Fruit fly (Drosophila melanogaster) whole organism, embryonic: ENCODE data around the gene CG13623.

Experiments used
- Adf1 ChIP-seq: fragments of 200-800 bp; sonication (Bioruptor generic); IDR thresholded peaks from 2 replicates; pipeline ENCODE4 v1.3.6; 2022; ENCODE audit warnings: missing biosample characterization, missing genetic modification characterization
- Blimp-1 ChIP-seq: fragments of 200-800 bp; sonication (Bioruptor generic); optimal IDR thresholded peaks from 3 replicates; lab custom pipeline; 2018; ENCODE audit warnings: missing biosample characterization, missing genetic modification characterization, mild to moderate bottlenecking, moderate library complexity, missing genetic modification reagents
- CG13296 ChIP-seq: fragments of 200-800 bp; sonication (Bioruptor generic); optimal IDR thresholded peaks from 3 replicates; lab custom pipeline; 2018; ENCODE audit warnings: missing biosample characterization, mild to moderate bottlenecking, missing genetic modification characterization
- CG14860 ChIP-seq: fragments of 200-800 bp; sonication (Bioruptor generic); IDR thresholded peaks from 3 replicates; pipeline ENCODE4 v1.3.6; 2022; ENCODE audit warnings: missing biosample characterization, missing genetic modification characterization; ENCODE audit not compliant: partially characterized antibody
- CG14965 ChIP-seq: fragments of 200-800 bp; sonication (Bioruptor generic); optimal IDR thresholded peaks from 2 replicates; lab custom pipeline; 2016; ENCODE audit warnings: missing biosample characterization, missing genetic modification characterization, borderline replicate concordance
- CG16779 ChIP-seq: fragments of 200-800 bp; sonication (Bioruptor generic); IDR thresholded peaks from 2 replicates; pipeline ENCODE4 v1.3.6; 2022; ENCODE audit warnings: missing biosample characterization, missing genetic modification characterization
- CG18011 ChIP-seq: fragments of 200-800 bp; sonication (Bioruptor generic); optimal IDR thresholded peaks from 2 replicates; lab custom pipeline; 2017; ENCODE audit warnings: missing biosample characterization, missing genetic modification characterization, mild to moderate bottlenecking, moderate library complexity, missing genotype
- CG2199 ChIP-seq: fragments of 200-800 bp; sonication (Bioruptor generic); IDR thresholded peaks from 3 replicates; pipeline ENCODE4 v1.3.6; 2022; ENCODE audit warnings: missing biosample characterization, missing genetic modification characterization
- CG34224 ChIP-seq: fragments of 200-800 bp; sonication (Bioruptor generic); IDR thresholded peaks from 3 replicates; pipeline ENCODE4 v1.3.6; 2022; ENCODE audit warnings: missing biosample characterization, missing genetic modification characterization; ENCODE audit not compliant: partially characterized antibody
- CG3995 ChIP-seq: fragments of 200-800 bp; sonication (Bioruptor generic); optimal IDR thresholded peaks from 3 replicates; lab custom pipeline; 2016; ENCODE audit warnings: missing biosample characterization, missing genetic modification characterization
- CG43689 ChIP-seq: fragments of 200-800 bp; sonication (Bioruptor generic); IDR thresholded peaks from 2 replicates; pipeline ENCODE4 v1.3.6; 2022; ENCODE audit warnings: missing biosample characterization, missing genetic modification characterization
- CG5245 ChIP-seq: fragments of 200-800 bp; sonication (Bioruptor generic); optimal IDR thresholded peaks from 3 replicates; lab custom pipeline; 2016; ENCODE audit warnings: missing biosample characterization, missing genetic modification characterization
- CG6689 ChIP-seq: fragments of 200-800 bp; sonication (Bioruptor generic); IDR thresholded peaks from 2 replicates; pipeline ENCODE4 v1.3.6; 2022; ENCODE audit warnings: missing biosample characterization, missing genetic modification characterization
- CG6765 ChIP-seq: fragments of 200-800 bp; sonication (Bioruptor generic); optimal IDR thresholded peaks from 3 replicates; lab custom pipeline; 2017; ENCODE audit warnings: missing biosample characterization, mild to moderate bottlenecking, missing genetic modification characterization
- CG7928 ChIP-seq: fragments of 200-800 bp; sonication (Bioruptor generic); optimal IDR thresholded peaks from 2 replicates; lab custom pipeline; 2017; ENCODE audit warnings: missing biosample characterization, mild to moderate bottlenecking, missing genetic modification characterization
- CG8359 ChIP-seq: fragments of 200-800 bp; sonication (Bioruptor generic); optimal IDR thresholded peaks from 2 replicates; lab custom pipeline; 2017; ENCODE audit warnings: missing biosample characterization, mild to moderate bottlenecking, missing genetic modification characterization, borderline replicate concordance
- CG8765 ChIP-seq: fragments of 200-800 bp; sonication (Bioruptor generic); IDR thresholded peaks from 2 replicates; pipeline ENCODE4 v1.3.6; 2022; ENCODE audit warnings: missing biosample characterization, missing genetic modification characterization
- CG8924 ChIP-seq: fragments of 200-800 bp; optimal IDR thresholded peaks from 3 replicates; lab custom pipeline; 2019; ENCODE audit warnings: missing biosample characterization, mild to moderate bottlenecking, missing genetic modification characterization, moderate library complexity
- Elba2 ChIP-seq: fragments of 200-800 bp; sonication (Bioruptor generic); optimal IDR thresholded peaks from 3 replicates; lab custom pipeline; 2016; ENCODE audit warnings: missing biosample characterization, missing genetic modification characterization
- H2.0 ChIP-seq: fragments of 200-800 bp; sonication (Bioruptor generic); IDR thresholded peaks from 2 replicates; pipeline ENCODE4 v1.3.6; 2022; ENCODE audit warnings: missing biosample characterization, missing genetic modification characterization
- Jarid2 ChIP-seq: fragments of 200-800 bp; sonication (Bioruptor generic); optimal IDR thresholded peaks from 3 replicates; lab custom pipeline; 2017; ENCODE audit warnings: mild to moderate bottlenecking, missing biosample characterization, missing genetic modification reagents, missing genetic modification characterization
- Kr ChIP-seq: fragments of 200-800 bp; sonication (Bioruptor generic); optimal IDR thresholded peaks from 2 replicates; lab custom pipeline; 2017; ENCODE audit warnings: missing biosample characterization, mild to moderate bottlenecking, missing genetic modification characterization
- Meics ChIP-seq: fragments of 200-800 bp; sonication (Bioruptor generic); optimal IDR thresholded peaks from 2 replicates; lab custom pipeline; 2017; ENCODE audit warnings: missing biosample characterization, mild to moderate bottlenecking, missing genetic modification characterization
- Nf-YA ChIP-seq: fragments of 200-800 bp; sonication (Bioruptor generic); IDR thresholded peaks from 2 replicates; pipeline ENCODE4 v1.3.6; 2022; ENCODE audit warnings: missing biosample characterization, missing genetic modification characterization
- Nf-YB ChIP-seq: fragments of 200-800 bp; sonication (Bioruptor generic); optimal IDR thresholded peaks from 3 replicates; lab custom pipeline; 2019; ENCODE audit warnings: missing biosample characterization, mild to moderate bottlenecking, missing genetic modification characterization, moderate library complexity
- Sin3A ChIP-seq: fragments of >200 bp; optimal IDR thresholded peaks from 2 replicates; lab custom pipeline; 2018
- Trl ChIP-seq, 3 experiments: fragments of >200 bp in 2 of 3; fragments of 200-800 bp in 1 of 3; sonication (Bioruptor generic) in 1 of 3; optimal IDR thresholded peaks; 2 replicates in 1 of 3; 3 replicates in 2 of 3; lab custom pipeline; 2016 to 2017; ENCODE audit warnings: missing biosample characterization in 1 of 3, missing genetic modification characterization in 1 of 3
- Xbp1 ChIP-seq: fragments of 200-800 bp; sonication (Bioruptor generic); optimal IDR thresholded peaks from 3 replicates; lab custom pipeline; 2016; ENCODE audit warnings: missing biosample characterization, mild to moderate bottlenecking, missing genetic modification characterization
- ash1 ChIP-seq: fragments of 200-800 bp; sonication (Bioruptor generic); optimal IDR thresholded peaks from 2 replicates; lab custom pipeline; 2018; ENCODE audit warnings: missing biosample characterization, mild to moderate bottlenecking, missing genetic modification characterization
- ato ChIP-seq: fragments of 200-800 bp; sonication (Bioruptor generic); IDR thresholded peaks from 2 replicates; pipeline ENCODE4 v1.3.6; 2022; ENCODE audit warnings: missing biosample characterization, missing genetic modification characterization; ENCODE audit not compliant: partially characterized antibody
- bcd ChIP-seq: fragments of 200-800 bp; sonication (Bioruptor generic); optimal IDR thresholded peaks from 2 replicates; lab custom pipeline; 2017; ENCODE audit warnings: missing biosample characterization, mild to moderate bottlenecking, missing genetic modification characterization
- cad ChIP-seq: fragments of >200 bp; optimal IDR thresholded peaks from 2 replicates; lab custom pipeline; 2017; ENCODE audit warnings: missing biosample characterization, missing genetic modification characterization
- cato ChIP-seq: fragments of 200-800 bp; sonication (Bioruptor generic); optimal IDR thresholded peaks from 2 replicates; lab custom pipeline; 2016; ENCODE audit warnings: missing biosample characterization, missing genetic modification characterization, borderline replicate concordance
- dm ChIP-seq: fragments of 200-800 bp; sonication (Bioruptor generic); optimal IDR thresholded peaks from 3 replicates; lab custom pipeline; 2016; ENCODE audit warnings: missing biosample characterization, missing genetic modification characterization
- esg ChIP-seq: fragments of 200-800 bp; sonication (Bioruptor generic); conservative IDR thresholded peaks from 2 replicates; pipeline ENCODE4 v1.3.6; 2022; ENCODE audit warnings: missing biosample characterization, missing genetic modification characterization
- hbn ChIP-seq: fragments of 200-800 bp; sonication (Bioruptor generic); IDR thresholded peaks from 2 replicates; pipeline ENCODE4 v1.3.6; 2022; ENCODE audit warnings: missing biosample characterization, missing genetic modification characterization; ENCODE audit not compliant: partially characterized antibody
- oc ChIP-seq: fragments of 200-800 bp; sonication (Bioruptor generic); optimal IDR thresholded peaks from 2 replicates; lab custom pipeline; 2018; ENCODE audit warnings: missing biosample characterization, mild to moderate bottlenecking, missing genetic modification characterization, moderate library complexity
- pan ChIP-seq, 4 experiments: fragments of >200 bp in 3 of 4; fragments of 200-800 bp in 1 of 4; sonication (Bioruptor generic) in 1 of 4; optimal IDR thresholded peaks in 3 of 4; IDR thresholded peaks in 1 of 4; 2 replicates each; pipeline versions ENCODE4 v1.3.6 to Lab custom; 2017 to 2022; ENCODE audit warnings: missing biosample characterization in 2 of 4, missing genetic modification characterization in 2 of 4, mixed read lengths in 1 of 4
- scrt ChIP-seq: fragments of 200-800 bp; sonication (Bioruptor generic); optimal IDR thresholded peaks from 2 replicates; lab custom pipeline; 2018; ENCODE audit warnings: missing biosample characterization, mild to moderate bottlenecking, missing genetic modification characterization, moderate library complexity
- sim ChIP-seq: fragments of 200-800 bp; sonication (Bioruptor generic); IDR thresholded peaks from 2 replicates; pipeline ENCODE4 v1.3.6; 2022; ENCODE audit warnings: missing biosample characterization, missing genetic modification characterization
- tio ChIP-seq: fragments of 200-800 bp; sonication (Bioruptor generic); optimal IDR thresholded peaks from 2 replicates; lab custom pipeline; 2017; ENCODE audit warnings: missing biosample characterization, missing genetic modification characterization, inconsistent platforms
- trem ChIP-seq: fragments of 200-800 bp; optimal IDR thresholded peaks from 3 replicates; lab custom pipeline; 2019; ENCODE audit warnings: missing biosample characterization, mild to moderate bottlenecking, missing genetic modification characterization, moderate library complexity
- twi ChIP-seq: fragments of 200-800 bp; optimal IDR thresholded peaks from 2 replicates; lab custom pipeline; 2019; ENCODE audit warnings: missing biosample characterization, mild to moderate bottlenecking, missing genetic modification characterization, moderate library complexity
- vnd ChIP-seq: fragments of 200-800 bp; sonication (Bioruptor generic); IDR thresholded peaks from 3 replicates; pipeline ENCODE4 v1.3.6; 2022; ENCODE audit warnings: missing biosample characterization, missing genetic modification characterization; ENCODE audit not compliant: partially characterized antibody
- z ChIP-seq: fragments of 200-800 bp; sonication (Bioruptor generic); IDR thresholded peaks from 3 replicates; pipeline ENCODE4 v1.3.6; 2022; ENCODE audit warnings: missing biosample characterization, missing genetic modification characterization
- zen2 ChIP-seq: fragments of 200-800 bp; sonication (Bioruptor generic); IDR thresholded peaks from 3 replicates; pipeline ENCODE4 v1.3.6; 2022; ENCODE audit warnings: missing biosample characterization, missing genetic modification characterization; ENCODE audit not compliant: partially characterized antibody
- zfh2 ChIP-seq: fragments of 200-800 bp; sonication (Bioruptor generic); optimal IDR thresholded peaks from 2 replicates; lab custom pipeline; 2016; ENCODE audit warnings: missing biosample characterization, missing genetic modification characterization

Gene CG13623

dm6 chr3R:24543676-24544277, 13.4 kb upstream of the CG13623 start, which contains the start of gene Cftr (continued):
- TF ChIP-seq CG6765 (GFP tag; lab: Kevin White, UChicago) = no peak
- no peak for TF ChIP-seq trem (tag; lab: Kevin White, UChicago)
- TF ChIP-seq H2.0 = no peak
- TF ChIP-seq cato (GFP tag; lab: Kevin White, UChicago) = no peak
- peak; percentile 39 for TF ChIP-seq CG13296 (GFP tag; lab: Kevin White, UChicago)
- no peak for TF ChIP-seq bcd (GFP tag; lab: Kevin White, UChicago)
- no peak for TF ChIP-seq ash1 (GFP tag; lab: Kevin White, UChicago)
- peak; percentile 18; the same call in 1 of the 2 replicates for TF ChIP-seq Nf-YA (GFP tag; lab: Robert Waterston, UW)
- TF ChIP-seq esg (GFP tag; lab: Robert Waterston, UW) = no peak
- peak; percentile 55 for TF ChIP-seq oc (tag; lab: Kevin White, UChicago)
- TF ChIP-seq sim (GFP tag; lab: Robert Waterston, UW) = no peak
- TF ChIP-seq CG8765 (GFP tag; lab: Robert Waterston, UW) = no peak
- no peak for TF ChIP-seq CG8359 (GFP tag; lab: Kevin White, UChicago)
- no peak for TF ChIP-seq Sin3A (lab: Kevin White, UChicago)
- peak in 1 of 2 experiments; percentile 70 for TF ChIP-seq Trl (optimal IDR thresholded peaks at IDR 0.05; lab: Kevin White, UChicago)
- TF ChIP-seq Trl (GFP tag; optimal IDR thresholded peaks at IDR 0.05; lab: Kevin White, UChicago) = peak; percentile 26
- peak; percentile 65; the same call in 1 of the 2 replicates for TF ChIP-seq ato
- no peak for TF ChIP-seq pan (optimal IDR thresholded peaks at IDR 0.05; lab: Kevin White, UChicago)
- TF ChIP-seq pan (GFP tag; optimal IDR thresholded peaks at IDR 0.05 in 1 of 2, IDR thresholded peaks at IDR 0.05 in 1 of 2) = peak in 1 of 2 experiments; percentile 58
- TF ChIP-seq vnd (GFP tag; lab: Robert Waterston, UW) = no peak
- no peak for TF ChIP-seq Kr
- TF ChIP-seq Elba2 (GFP tag; lab: Kevin White, UChicago) = peak; percentile 29
- peak; percentile 65; the same call in 1 of the 2 replicates for TF ChIP-seq CG16779 (GFP tag; lab: Robert Waterston, UW)
- no peak for TF ChIP-seq Blimp-1
- TF ChIP-seq CG3995 (GFP tag; lab: Kevin White, UChicago) = peak; percentile 97
- TF ChIP-seq CG5245 = peak; percentile 10
- no peak for TF ChIP-seq tio (GFP tag; lab: Kevin White, UChicago)
- 0 out of 2 replicates have a peak, but pooled peaks have one; percentile 4 for TF ChIP-seq CG43689 (GFP tag; lab: Robert Waterston, UW)
- TF ChIP-seq CG34224 (GFP tag; lab: Robert Waterston, UW) = peak; percentile 44; the same call in 1 of the 3 replicates
- no peak for TF ChIP-seq CG14860 (GFP tag; lab: Robert Waterston, UW)
- TF ChIP-seq Adf1 (GFP tag; lab: Robert Waterston, UW) = peak; percentile 9; the same call in 1 of the 2 replicates
- TF ChIP-seq Jarid2 (GFP tag; lab: Kevin White, UChicago) = peak; percentile 91
- TF ChIP-seq z (GFP tag; lab: Robert Waterston, UW) = no peak
- TF ChIP-seq CG7928 = peak; percentile 25
- no peak for TF ChIP-seq CG18011 (GFP tag; lab: Kevin White, UChicago)
- TF ChIP-seq hbn (GFP tag; lab: Robert Waterston, UW) = no peak
- peak; percentile 24; the same call in 1 of the 3 replicates for TF ChIP-seq zen2 (GFP tag; lab: Robert Waterston, UW)
- TF ChIP-seq CG2199 (GFP tag; lab: Robert Waterston, UW) = no peak
- TF ChIP-seq scrt = peak; percentile 96
- TF ChIP-seq CG6689 = no peak
- TF ChIP-seq Meics = no peak
- peak; percentile 46 for TF ChIP-seq dm (GFP tag; lab: Kevin White, UChicago)
- TF ChIP-seq CG8924 = no peak
- no peak for TF ChIP-seq cad (GFP tag; lab: Kevin White, UChicago)
- peak; percentile 53 for TF ChIP-seq zfh2
- no peak for TF ChIP-seq twi (tag; lab: Kevin White, UChicago)
- TF ChIP-seq Nf-YB (GFP tag; lab: Kevin White, UChicago) = no peak
- TF ChIP-seq CG14965 (GFP tag; lab: Kevin White, UChicago) = no peak
- peak; percentile 39 for TF ChIP-seq Xbp1 (GFP tag; lab: Kevin White, UChicago)
